Worm (Caenorhabditis elegans) whole organism, dauer: ENCODE measurements around the gene col-37.

Experiments
- unc-62 ChIP-seq: sonication (generic microtip); optimal IDR thresholded peaks from 2 replicates; lab custom pipeline; 2017; ENCODE audit warnings: missing biosample characterization, missing genetic modification reagents, missing genetic modification characterization

Gene col-37

ce11 chrV:12167653-12168052 is at the start of gene col-37:
TSS of gene col-37 (minus strand) at chrV:12167753.
- TF ChIP-seq unc-62 (GFP tag; lab: Kevin White, UChicago), result no peak

ce11 chrV:12213027-12213426 is 45.5 kb upstream of the col-37 start, which contains the start of gene vab-8:
TSS of gene vab-8 (plus strand) at chrV:12213327.
- no peak for TF ChIP-seq unc-62 (GFP tag; lab: Kevin White, UChicago)

ce11 chrV:12211090-12211489 is 43.5 kb upstream of the col-37 start:
- no peak for TF ChIP-seq unc-62 (GFP tag; lab: Kevin White, UChicago)

- no peak for TF ChIP-seq unc-62 (GFP tag; lab: Kevin White, UChicago)
Observed at ce11 chrV:12209951-12210350, 42.4 kb upstream of the col-37 start.

ce11 chrV:12208678-12209077 is 41.1 kb upstream of the col-37 start:
- no peak for TF ChIP-seq unc-62 (GFP tag; lab: Kevin White, UChicago)

ce11 chrV:12199474-12199873 is 31.9 kb upstream of the col-37 start:
- no peak for TF ChIP-seq unc-62 (GFP tag; lab: Kevin White, UChicago)

ce11 chrV:12198545-12198944 is 31.0 kb upstream of the col-37 start, which contains the start of gene lon-3:
TSS of gene lon-3 (minus strand) at chrV:12198645.
- no peak for TF ChIP-seq unc-62 (GFP tag; lab: Kevin White, UChicago)

- TF ChIP-seq unc-62 (GFP tag; lab: Kevin White, UChicago), result no peak
Observed at ce11 chrV:12197748-12198147, 30.2 kb upstream of the col-37 start.

ce11 chrV:12196659-12197058 is 29.1 kb upstream of the col-37 start:
- TF ChIP-seq unc-62 (GFP tag; lab: Kevin White, UChicago), result no peak

ce11 chrV:12195845-12196244 is 28.3 kb upstream of the col-37 start, which contains the start of gene ZK836.3:
TSS of gene ZK836.3 (minus strand) at chrV:12195945.
- no peak for TF ChIP-seq unc-62 (GFP tag; lab: Kevin White, UChicago)

- TF ChIP-seq unc-62 (GFP tag; lab: Kevin White, UChicago), result no peak
Observed at ce11 chrV:12194275-12194674, 26.7 kb upstream of the col-37 start, which contains the start of gene ogdh-2. TSS of gene ogdh-2 (plus strand) at chrV:12194507.

ce11 chrV:12192129-12192528 is 24.6 kb upstream of the col-37 start, which contains the start of gene rnp-1:
TSS of gene rnp-1 (plus strand) at chrV:12192273.
- no peak for TF ChIP-seq unc-62 (GFP tag; lab: Kevin White, UChicago)

- TF ChIP-seq unc-62 (GFP tag; lab: Kevin White, UChicago), result no peak
Observed at ce11 chrV:12190943-12191569, 23.5 kb upstream of the col-37 start, which contains the start of gene dpy-30. TSS of gene dpy-30 (plus strand) at chrV:12191519.

ce11 chrV:12188830-12189229 is 21.3 kb upstream of the col-37 start:
- no peak for TF ChIP-seq unc-62 (GFP tag; lab: Kevin White, UChicago)

ce11 chrV:12187344-12187743 is 19.8 kb upstream of the col-37 start, which contains the start of gene ZK863.8:
TSS of gene ZK863.8 (minus strand) at chrV:12187516.
- TF ChIP-seq unc-62 (GFP tag; lab: Kevin White, UChicago), result no peak

- no peak for TF ChIP-seq unc-62 (GFP tag; lab: Kevin White, UChicago)
Observed at ce11 chrV:12184308-12184999, 16.9 kb upstream of the col-37 start, which contains the start of gene srd-4. TSS of gene srd-4 (plus strand) at chrV:12184949.
